Worm (Caenorhabditis elegans): ENCODE measurements around the gene ztf-22.

ce11 chrII:13293502-13293901 lies 7.9 kb upstream of the ztf-22 start:
- no peak for TF ChIP-seq aly-2 (tag; optimal IDR thresholded peaks at IDR 0.05)
- TF ChIP-seq nhr-237 (tag; optimal IDR thresholded peaks at IDR 0.05) = no peak
- no peak for TF ChIP-seq mdl-1 (tag; optimal IDR thresholded peaks at IDR 0.05)
- no peak for TF ChIP-seq dmd-4 (tag; optimal IDR thresholded peaks at IDR 0.05)

Data from whole organism, L2 larva.